Comparison of ENCODE assay signal across 1 fruit fly cellular context in the genomic region with DNA sequence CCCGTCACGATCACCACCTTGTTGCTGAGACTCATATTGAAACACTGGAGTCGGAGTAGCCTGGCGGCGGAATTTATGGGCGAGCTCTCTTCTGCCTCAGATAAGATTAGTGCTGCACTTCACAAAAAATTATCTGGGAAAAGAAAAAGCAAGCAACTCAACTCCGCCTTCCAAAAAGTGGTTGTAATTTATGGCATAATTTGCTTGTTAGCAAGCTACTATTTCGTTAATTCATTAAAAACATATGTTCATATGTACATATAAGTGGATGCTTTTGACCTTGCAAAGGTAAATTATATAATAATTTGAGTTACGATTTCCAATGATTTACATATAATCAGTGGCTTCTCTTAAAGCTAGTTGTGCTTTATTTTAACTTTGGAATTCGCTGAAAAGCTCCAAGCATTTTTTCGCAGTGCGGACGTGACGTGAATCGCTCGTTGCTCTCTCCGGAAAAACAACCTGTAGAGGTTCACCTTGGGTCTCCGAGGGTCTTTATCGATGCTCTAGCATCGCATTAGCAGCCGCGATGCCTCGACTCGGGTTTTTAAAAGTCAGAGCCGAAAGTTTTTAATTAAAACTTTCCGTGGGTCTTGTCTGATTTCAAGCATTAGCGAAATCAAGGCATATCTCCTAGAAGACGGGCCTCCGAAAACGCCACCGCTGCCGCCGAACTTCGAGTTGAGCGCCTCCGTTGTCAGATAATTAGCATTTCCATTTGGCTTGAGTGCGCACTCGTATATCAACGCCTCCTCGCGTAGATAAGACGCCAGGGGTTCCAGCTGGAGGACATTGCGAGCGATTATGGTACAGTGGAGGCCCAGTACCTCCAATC.
TF ChIP-seq lines count a peak whose summit lies in the region.

Gene CG3699, minus strand, starts transcription at position 51 of the 835 bp plus-strand sequence.

TF ChIP-seq in whole organism, embryonic, 481 proteins besides CTCF, POLR2A, EP300 and RAD21 (continued from another document and continues in another):
- TF ChIP-seq Tbp (GFP tag; optimal IDR thresholded peaks at IDR 0.05; lab: Kevin White, UChicago) (no peak), CG30403 (GFP tag; optimal IDR thresholded peaks at IDR 0.05; lab: Kevin White, UChicago) (peak; percentile 58), yki (optimal IDR thresholded peaks at IDR 0.05; lab: Kevin White, UChicago) (no peak), nmo (GFP tag; optimal IDR thresholded peaks at IDR 0.05; lab: Kevin White, UChicago) (peak; percentile 43), CG4617 (GFP tag; optimal IDR thresholded peaks at IDR 0.05; lab: Kevin White, UChicago; ENCODE audit: borderline replicate concordance) (no peak), CG14965 (GFP tag; optimal IDR thresholded peaks at IDR 0.05; lab: Kevin White, UChicago; ENCODE audit: borderline replicate concordance) (no peak), dan (GFP tag; IDR thresholded peaks at IDR 0.05; lab: Robert Waterston, UW) (no peak), CG15073 (GFP tag; optimal IDR thresholded peaks at IDR 0.05; lab: Kevin White, UChicago) (no peak), CG17612 (GFP tag; IDR thresholded peaks at IDR 0.05; lab: Robert Waterston, UW) (no peak), Fer1 (GFP tag; optimal IDR thresholded peaks at IDR 0.05; lab: Kevin White, UChicago) (peak; percentile 52), CG4424 (GFP tag; optimal IDR thresholded peaks at IDR 0.05; lab: Kevin White, UChicago) (peak; percentile 38), Neu2 (GFP tag; optimal IDR thresholded peaks at IDR 0.05; lab: Kevin White, UChicago; ENCODE audit: borderline replicate concordance) (no peak), Dek (tag; optimal IDR thresholded peaks at IDR 0.05; lab: Kevin White, UChicago) (peak; percentile 7), Bteb2 (GFP tag; optimal IDR thresholded peaks at IDR 0.05; lab: Kevin White, UChicago) (no peak), sqz (GFP tag; optimal IDR thresholded peaks at IDR 0.05; lab: Kevin White, UChicago) (no peak), CG2199 (GFP tag; IDR thresholded peaks at IDR 0.05; lab: Robert Waterston, UW) (no peak), CG18262 (tag; optimal IDR thresholded peaks at IDR 0.05; lab: Kevin White, UChicago) (peak; percentile 28), Ssrp (tag; optimal IDR thresholded peaks at IDR 0.05; lab: Kevin White, UChicago) (no peak), CG11696 (GFP tag; IDR thresholded peaks at IDR 0.05; lab: Robert Waterston, UW) (no peak), Meics (GFP tag; optimal IDR thresholded peaks at IDR 0.05; lab: Kevin White, UChicago) (peak; percentile 75), az2 (GFP tag; optimal IDR thresholded peaks at IDR 0.05; lab: Kevin White, UChicago) (peak; percentile 6), Ravus (GFP tag; IDR thresholded peaks at IDR 0.05; lab: Robert Waterston, UW) (no peak), gfzf (GFP tag; optimal IDR thresholded peaks at IDR 0.05; lab: Kevin White, UChicago) (no peak), CG7963 (GFP tag; IDR thresholded peaks at IDR 0.05; lab: Robert Waterston, UW; ENCODE audit: partially characterized antibody) (no peak), Taf1 (GFP tag; IDR thresholded peaks at IDR 0.05; lab: Robert Waterston, UW) (no peak), tup (GFP tag; optimal IDR thresholded peaks at IDR 0.05; lab: Kevin White, UChicago) (no peak), zf30C (GFP tag; optimal IDR thresholded peaks at IDR 0.05; lab: Kevin White, UChicago) (peak; percentile 41), zfh2 (GFP tag; optimal IDR thresholded peaks at IDR 0.05; lab: Kevin White, UChicago) (peak; percentile 47), dpn (GFP tag; optimal IDR thresholded peaks at IDR 0.05; lab: Kevin White, UChicago) (peak; percentile 30 to 33), Lim3 (GFP tag; IDR thresholded peaks at IDR 0.05; lab: Robert Waterston, UW) (no peak), CG30020 (tag; optimal IDR thresholded peaks at IDR 0.05; lab: Kevin White, UChicago) (no peak), mld (GFP tag; IDR thresholded peaks at IDR 0.05; lab: Robert Waterston, UW; ENCODE audit: partially characterized antibody) (no peak), Lhr (GFP tag; optimal IDR thresholded peaks at IDR 0.05; lab: Kevin White, UChicago) (no peak), CG17186 (GFP tag; optimal IDR thresholded peaks at IDR 0.05; lab: Kevin White, UChicago) (no peak), grn (GFP tag; optimal IDR thresholded peaks at IDR 0.05; lab: Kevin White, UChicago) (peak; percentile 8), Atf6 (GFP tag; IDR thresholded peaks at IDR 0.05; lab: Robert Waterston, UW) (peak; percentile 52; the same call in 1 of the 2 replicates), pzg (GFP tag; optimal IDR thresholded peaks at IDR 0.05; lab: Kevin White, UChicago) (no peak), chm (GFP tag; IDR thresholded peaks at IDR 0.05; lab: Robert Waterston, UW) (no peak), E2f2 (GFP tag; IDR thresholded peaks at IDR 0.05; lab: Robert Waterston, UW) (no peak), CG17328 (GFP tag; IDR thresholded peaks at IDR 0.05; lab: Robert Waterston, UW) (no peak), Hr51 (GFP tag; optimal IDR thresholded peaks at IDR 0.05; lab: Kevin White, UChicago) (peak in 1 of 2 experiments; percentile 57), nom (GFP tag; optimal IDR thresholded peaks at IDR 0.05; lab: Kevin White, UChicago) (no peak), sob (GFP tag; IDR thresholded peaks at IDR 0.05; lab: Robert Waterston, UW) (no peak), aop (GFP tag; IDR thresholded peaks at IDR 0.05; lab: Robert Waterston, UW) (no peak), Bgb (GFP tag; IDR thresholded peaks at IDR 0.05; lab: Robert Waterston, UW; ENCODE audit: partially characterized antibody) (no peak), CG18764 (GFP tag; optimal IDR thresholded peaks at IDR 0.05; lab: Kevin White, UChicago) (no peak), Rfx (GFP tag; IDR thresholded peaks at IDR 0.05; lab: Robert Waterston, UW) (no peak; the same call in none of the 2 replicates), CG11695 (GFP tag; IDR thresholded peaks at IDR 0.05; lab: Robert Waterston, UW) (peak; percentile 44; the same call in 1 of the 3 replicates), CG1792 (GFP tag; optimal IDR thresholded peaks at IDR 0.05; lab: Kevin White, UChicago) (no peak), Myb (GFP tag; optimal IDR thresholded peaks at IDR 0.05; lab: Kevin White, UChicago) (no peak), abd-A (tag; optimal IDR thresholded peaks at IDR 0.05; lab: Kevin White, UChicago) (no peak), bcd (GFP tag; optimal IDR thresholded peaks at IDR 0.05; lab: Kevin White, UChicago) (peak; percentile 30), CG14860 (GFP tag; IDR thresholded peaks at IDR 0.05; lab: Robert Waterston, UW; ENCODE audit: partially characterized antibody) (no peak), NK7.1 (GFP tag; optimal IDR thresholded peaks at IDR 0.05; lab: Kevin White, UChicago) (no peak), CG18619 (GFP tag; optimal IDR thresholded peaks at IDR 0.05; lab: Kevin White, UChicago) (peak; percentile 43), crp (GFP tag; optimal IDR thresholded peaks at IDR 0.05; lab: Kevin White, UChicago) (no peak), CG2889 (GFP tag; IDR thresholded peaks at IDR 0.05; lab: Robert Waterston, UW) (no peak), CG4707 (GFP tag; optimal IDR thresholded peaks at IDR 0.05; lab: Kevin White, UChicago) (no peak), br (optimal IDR thresholded peaks at IDR 0.05; lab: Kevin White, UChicago) (no peak), ssp (GFP tag; IDR thresholded peaks at IDR 0.05; lab: Robert Waterston, UW) (no peak), crc (GFP tag; optimal IDR thresholded peaks at IDR 0.05; lab: Kevin White, UChicago) (no peak), Mrtf (GFP tag; IDR thresholded peaks at IDR 0.05; lab: Robert Waterston, UW) (no peak), CG1233 (GFP tag; optimal IDR thresholded peaks at IDR 0.05; lab: Kevin White, UChicago) (no peak), CG8765 (GFP tag; IDR thresholded peaks at IDR 0.05; lab: Robert Waterston, UW) (no peak), slbo (GFP tag; IDR thresholded peaks at IDR 0.05; lab: Robert Waterston, UW) (no peak; the same call in 1 of the 2 replicates), sd (tag; optimal IDR thresholded peaks at IDR 0.05; lab: Kevin White, UChicago) (peak; percentile 73), chn (GFP tag; optimal IDR thresholded peaks at IDR 0.05; lab: Kevin White, UChicago) (no peak), CG12391 (tag; optimal IDR thresholded peaks at IDR 0.05; lab: Kevin White, UChicago) (peak; percentile 27), CG8388 (GFP tag; optimal IDR thresholded peaks at IDR 0.05; lab: Kevin White, UChicago) (no peak), Hr3 (GFP tag; optimal IDR thresholded peaks at IDR 0.05; lab: Kevin White, UChicago) (peak; percentile 28), so (GFP tag; IDR thresholded peaks at IDR 0.05; lab: Robert Waterston, UW) (no peak), YL-1 (GFP tag; optimal IDR thresholded peaks at IDR 0.05; lab: Kevin White, UChicago) (no peak), CG18476 (GFP tag; optimal IDR thresholded peaks at IDR 0.05; lab: Kevin White, UChicago) (no peak), CG1832 (GFP tag; optimal IDR thresholded peaks at IDR 0.05; lab: Kevin White, UChicago) (no peak), MESR4 (GFP tag; optimal IDR thresholded peaks at IDR 0.05; lab: Kevin White, UChicago) (no peak), Nf-YA (GFP tag; IDR thresholded peaks at IDR 0.05; lab: Robert Waterston, UW) (no peak), dimm (GFP tag; IDR thresholded peaks at IDR 0.05; lab: Robert Waterston, UW) (no peak), pb (GFP tag; optimal IDR thresholded peaks at IDR 0.05; lab: Kevin White, UChicago) (no peak), CG11085 (GFP tag; IDR thresholded peaks at IDR 0.05; lab: Robert Waterston, UW) (no peak), Gsc (GFP tag; IDR thresholded peaks at IDR 0.05; lab: Robert Waterston, UW) (no peak), gce (GFP tag; IDR thresholded peaks at IDR 0.05; lab: Robert Waterston, UW) (no peak), Fer2 (tag; optimal IDR thresholded peaks at IDR 0.05; lab: Kevin White, UChicago) (no peak), CG13123 (GFP tag; optimal IDR thresholded peaks at IDR 0.05; lab: Kevin White, UChicago) (no peak), kni (GFP tag; optimal IDR thresholded peaks at IDR 0.05; lab: Kevin White, UChicago) (no peak), MTF-1 (GFP tag; optimal IDR thresholded peaks at IDR 0.05; lab: Kevin White, UChicago; ENCODE audit: borderline replicate concordance) (no peak), MBD-R2 (GFP tag; IDR thresholded peaks at IDR 0.05; lab: Robert Waterston, UW) (no peak), CG31224 (GFP tag; IDR thresholded peaks at IDR 0.05; lab: Robert Waterston, UW) (no peak), CG34224 (GFP tag; IDR thresholded peaks at IDR 0.05; lab: Robert Waterston, UW; ENCODE audit: partially characterized antibody) (no peak), Stat92E (GFP tag; optimal IDR thresholded peaks at IDR 0.05; lab: Kevin White, UChicago) (no peak), danr (GFP tag; IDR thresholded peaks at IDR 0.05; lab: Robert Waterston, UW) (no peak), CG4328 (GFP tag; optimal IDR thresholded peaks at IDR 0.05; lab: Kevin White, UChicago) (peak; percentile 16), CG1602 (GFP tag; optimal IDR thresholded peaks at IDR 0.05; lab: Kevin White, UChicago) (no peak), gcm (GFP tag; optimal IDR thresholded peaks at IDR 0.05; lab: Kevin White, UChicago) (no peak), CG10959 (GFP tag; IDR thresholded peaks at IDR 0.05; lab: Robert Waterston, UW) (no peak), CG17802 (tag; optimal IDR thresholded peaks at IDR 0.05; lab: Kevin White, UChicago) (no peak), nau (GFP tag; optimal IDR thresholded peaks at IDR 0.05; lab: Kevin White, UChicago) (peak; percentile 2), CG11723 (GFP tag; optimal IDR thresholded peaks at IDR 0.05; lab: Kevin White, UChicago) (no peak), ATbp (GFP tag; optimal IDR thresholded peaks at IDR 0.05; lab: Kevin White, UChicago) (no peak), BEAF-32 (GFP tag; optimal IDR thresholded peaks at IDR 0.05; lab: Kevin White, UChicago) (no peak), Nf-YB (GFP tag; optimal IDR thresholded peaks at IDR 0.05; lab: Kevin White, UChicago) (peak; percentile 11), HLH4C (GFP tag; IDR thresholded peaks at IDR 0.05; lab: Robert Waterston, UW; ENCODE audit: partially characterized antibody) (no peak), Sry-δ (GFP tag; optimal IDR thresholded peaks at IDR 0.05; lab: Kevin White, UChicago) (no peak), Atf3 (GFP tag; optimal IDR thresholded peaks at IDR 0.05; lab: Kevin White, UChicago) (no peak), Oli (tag; optimal IDR thresholded peaks at IDR 0.05; lab: Kevin White, UChicago) (peak; percentile 55), CG43689 (GFP tag; IDR thresholded peaks at IDR 0.05; lab: Robert Waterston, UW) (no peak), lab (GFP tag; optimal IDR thresholded peaks at IDR 0.05; lab: Kevin White, UChicago) (peak; percentile 67), her (GFP tag; optimal IDR thresholded peaks at IDR 0.05; lab: Kevin White, UChicago) (no peak), stc (GFP tag; IDR thresholded peaks at IDR 0.05; lab: Robert Waterston, UW) (no peak), CG15601 (tag; optimal IDR thresholded peaks at IDR 0.05; lab: Kevin White, UChicago) (no peak), bowl (GFP tag; IDR thresholded peaks at IDR 0.05; lab: Robert Waterston, UW) (no peak), tin (GFP tag; optimal IDR thresholded peaks at IDR 0.05; lab: Kevin White, UChicago) (no peak), org-1 (GFP tag; optimal IDR thresholded peaks at IDR 0.05; lab: Kevin White, UChicago) (peak; percentile 19), twi (tag; optimal IDR thresholded peaks at IDR 0.05; lab: Kevin White, UChicago) (no peak), TFAM (GFP tag; optimal IDR thresholded peaks at IDR 0.05; lab: Kevin White, UChicago) (no peak), CG10267 (tag; optimal IDR thresholded peaks at IDR 0.05; lab: Kevin White, UChicago) (no peak), Atf-2 (GFP tag; optimal IDR thresholded peaks at IDR 0.05; lab: Kevin White, UChicago) (no peak), vnd (GFP tag; IDR thresholded peaks at IDR 0.05; lab: Robert Waterston, UW; ENCODE audit: partially characterized antibody) (no peak), CG18011 (GFP tag; optimal IDR thresholded peaks at IDR 0.05; lab: Kevin White, UChicago) (no peak), nerfin-1 (tag; optimal IDR thresholded peaks at IDR 0.05; lab: Kevin White, UChicago) (no peak), Spps (tag; optimal IDR thresholded peaks at IDR 0.05; lab: Kevin White, UChicago) (no peak), unc-4 (GFP tag; IDR thresholded peaks at IDR 0.05; lab: Robert Waterston, UW; ENCODE audit: partially characterized antibody) (no peak), tgo (GFP tag; IDR thresholded peaks at IDR 0.05; lab: Robert Waterston, UW) (0 out of 3 replicates have a peak, but pooled peaks have one; percentile 21), CG12104 (GFP tag; optimal IDR thresholded peaks at IDR 0.05; lab: Kevin White, UChicago) (no peak), stwl (tag; optimal IDR thresholded peaks at IDR 0.05; lab: Kevin White, UChicago) (no peak), B-H1 (GFP tag; IDR thresholded peaks at IDR 0.05; lab: Robert Waterston, UW) (no peak)
